Worm (Caenorhabditis elegans): ENCODE results near the gene C04G6.4.
A peak's percentile ranks its signal among the peaks of the same experiment; 100 is the strongest.

Gene C04G6.4

DNA sequence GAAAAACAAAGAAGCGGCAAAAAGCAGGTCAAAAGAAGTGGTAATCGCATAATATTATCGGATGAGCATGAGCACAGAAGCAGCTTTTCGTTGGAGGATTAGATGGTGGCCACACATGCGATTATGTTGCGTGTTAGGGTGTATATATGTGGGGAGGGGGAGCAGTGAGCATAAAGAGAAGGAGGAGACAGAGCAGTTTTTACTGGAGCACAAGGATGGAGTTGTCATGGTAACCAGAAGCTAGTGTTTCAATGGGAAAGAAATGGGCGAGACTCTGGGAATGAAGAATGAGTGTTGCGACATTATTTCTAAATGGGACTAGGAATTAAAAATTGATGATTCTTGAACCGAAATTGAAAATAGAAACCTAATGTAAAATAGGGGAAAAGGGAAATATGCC lies 15.3 kb downstream of the C04G6.4 start, which contains the start of gene C27A2.8:
C27A2.8 (minus strand) TSS at position 117 of the 400 bp plus-strand sequence.
- TF ChIP-seq unc-62 (GFP tag; optimal IDR thresholded peaks at IDR 0.05 in 1 of 2) (no peak), unc-62 (tag; optimal IDR thresholded peaks at IDR 0.05) (no peak), saeg-2 (GFP tag; IDR thresholded peaks at IDR 0.05) (no peak), tag-97 (GFP tag; IDR thresholded peaks at IDR 0.05) (no peak), lim-7 (GFP tag; IDR thresholded peaks at IDR 0.05) (no peak), ceh-32 (tag; optimal IDR thresholded peaks at IDR 0.05; ENCODE audit: poor library complexity) (no peak), nhr-111 (GFP tag; optimal IDR thresholded peaks at IDR 0.05) (no peak), ceh-20 (GFP tag; IDR thresholded peaks at IDR 0.05) (no peak), ceh-82 (tag; optimal IDR thresholded peaks at IDR 0.05) (no peak), rbr-2 (tag; optimal IDR thresholded peaks at IDR 0.05) (no peak), F44E2.7 (GFP tag; IDR thresholded peaks at IDR 0.05) (no peak), ama-1 (optimal IDR thresholded peaks at IDR 0.05) (no peak), nhr-42 (GFP tag; IDR thresholded peaks at IDR 0.05) (no peak), vab-7 (GFP tag; IDR thresholded peaks at IDR 0.05) (no peak)

DNA sequence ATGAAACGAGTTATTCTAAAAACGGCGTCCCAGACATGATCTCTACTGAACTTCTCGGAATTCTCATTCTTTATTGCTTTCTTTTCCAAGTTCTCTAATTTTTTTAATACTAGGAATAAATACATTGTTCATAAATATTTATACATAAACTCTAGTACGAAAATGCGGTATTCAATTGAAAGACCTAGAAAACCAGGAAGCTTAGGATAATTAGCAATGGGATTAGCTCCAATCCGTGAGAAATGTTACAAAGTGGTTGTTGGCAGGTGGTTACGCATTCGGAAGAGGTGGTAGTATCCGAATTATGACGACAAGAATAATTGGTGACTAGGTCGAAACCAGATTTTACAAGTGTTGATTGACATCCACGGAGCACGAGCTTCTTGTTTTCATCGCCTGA lies 16.3 kb downstream of the C04G6.4 start:
- no peak for TF ChIP-seq F26F4.8 (GFP tag; conservative IDR thresholded peaks at IDR 0.05)
- no peak for TF ChIP-seq fkh-10 (GFP tag; optimal IDR thresholded peaks at IDR 0.05)
- TF ChIP-seq mxl-3 (GFP tag; optimal IDR thresholded peaks at IDR 0.05): no peak
- TF ChIP-seq daf-12 (tag; optimal IDR thresholded peaks at IDR 0.05): no peak
- TF ChIP-seq nhr-28 (tag; optimal IDR thresholded peaks at IDR 0.05): no peak
- no peak for TF ChIP-seq attf-4 (tag; optimal IDR thresholded peaks at IDR 0.05)
- no peak for TF ChIP-seq F44E2.7 (GFP tag; IDR thresholded peaks at IDR 0.05)
- TF ChIP-seq F10B5.3 (tag; optimal IDR thresholded peaks at IDR 0.05): no peak
- no peak for TF ChIP-seq ceh-82 (tag; optimal IDR thresholded peaks at IDR 0.05)
- no peak for TF ChIP-seq ztf-11 (tag; optimal IDR thresholded peaks at IDR 0.05)
- TF ChIP-seq lir-3 (tag; optimal IDR thresholded peaks at IDR 0.05): no peak
- no peak for TF ChIP-seq duxl-1 (tag; optimal IDR thresholded peaks at IDR 0.05; ENCODE audit: poor library complexity)
- TF ChIP-seq ceh-20 (GFP tag; IDR thresholded peaks at IDR 0.05): no peak
- no peak for TF ChIP-seq lin-38 (GFP tag; IDR thresholded peaks at IDR 0.05)
- TF ChIP-seq nhr-102 (tag; optimal IDR thresholded peaks at IDR 0.05): no peak
- no peak for TF ChIP-seq spr-1 (tag; optimal IDR thresholded peaks at IDR 0.05)
- TF ChIP-seq lsy-2 (tag; optimal IDR thresholded peaks at IDR 0.05): no peak
- TF ChIP-seq Y105C5A.15 (GFP tag; IDR thresholded peaks at IDR 0.05): no peak
- no peak for TF ChIP-seq unc-130 (GFP tag; optimal IDR thresholded peaks at IDR 0.05)

DNA sequence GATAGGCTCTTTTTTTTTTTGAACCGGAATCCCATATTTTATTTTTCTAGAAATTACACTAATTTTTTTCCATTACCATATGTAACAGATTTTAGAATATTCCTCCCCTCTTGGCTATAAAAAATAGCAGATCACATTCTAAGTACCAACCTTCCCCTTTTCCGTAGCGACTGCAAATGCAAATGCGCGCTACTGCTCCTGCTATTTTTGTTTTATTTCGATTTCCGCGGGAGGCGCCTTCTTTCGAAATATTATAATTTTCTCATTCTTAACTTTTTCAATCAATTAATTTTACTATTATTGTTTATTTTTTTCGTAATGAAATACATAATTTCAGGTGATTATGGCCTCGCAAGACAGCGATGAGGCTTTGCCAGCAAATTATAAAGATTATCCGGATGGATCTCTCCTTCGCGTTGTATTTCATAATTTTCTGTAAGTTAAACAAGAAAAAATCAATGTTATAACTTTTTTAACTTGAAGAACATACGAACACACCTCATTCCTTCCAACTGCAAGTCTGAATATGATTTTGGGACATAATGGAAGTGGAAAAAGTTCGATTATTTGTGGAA lies 21.4 kb downstream of the C04G6.4 start, which contains the start of gene smc-5:
smc-5 (plus strand) TSS at position 332 of the 575 bp plus-strand sequence.
- TF ChIP-seq nhr-6 (tag; optimal IDR thresholded peaks at IDR 0.05): peak; percentile 56
- TF ChIP-seq dpl-1 (GFP tag; optimal IDR thresholded peaks at IDR 0.05): peak; percentile 84
- peak; percentile 94 for TF ChIP-seq lin-38 (GFP tag; IDR thresholded peaks at IDR 0.05)
- no peak for TF ChIP-seq lir-3 (tag; optimal IDR thresholded peaks at IDR 0.05)
- TF ChIP-seq rbr-2 (tag; optimal IDR thresholded peaks at IDR 0.05): peak; percentile 59
- peak; percentile 11 for TF ChIP-seq F37D6.2 (tag; optimal IDR thresholded peaks at IDR 0.05)
- TF ChIP-seq T20F7.1 (GFP tag; optimal IDR thresholded peaks at IDR 0.05): peak; percentile 14
- no peak for TF ChIP-seq daf-8 (GFP tag; IDR thresholded peaks at IDR 0.05)
- TF ChIP-seq lsy-2 (tag; optimal IDR thresholded peaks at IDR 0.05): no peak
- no peak for TF ChIP-seq nhr-41 (GFP tag; IDR thresholded peaks at IDR 0.05)
- peak; percentile 92 for TF ChIP-seq mes-2 (tag; optimal IDR thresholded peaks at IDR 0.05; ENCODE audit: poor library complexity, severe bottlenecking)
- TF ChIP-seq unc-130 (GFP tag; optimal IDR thresholded peaks at IDR 0.05): peak; percentile 82
- TF ChIP-seq nhr-102 (tag; optimal IDR thresholded peaks at IDR 0.05): no peak
- TF ChIP-seq mdl-1 (tag; optimal IDR thresholded peaks at IDR 0.05): no peak
- TF ChIP-seq dmd-6 (GFP tag; IDR thresholded peaks at IDR 0.05): no peak
- TF ChIP-seq pha-4 (GFP tag; IDR thresholded peaks at IDR 0.05): no peak
- TF ChIP-seq pha-4 (tag; optimal IDR thresholded peaks at IDR 0.05): peak; percentile 10
- TF ChIP-seq hmg-1.1 (GFP tag; IDR thresholded peaks at IDR 0.05): peak; percentile 47; the same call in 1 of the 2 replicates
- peak; percentile 93 for TF ChIP-seq aha-1 (tag)
- TF ChIP-seq T26A8.4 (GFP tag; IDR thresholded peaks at IDR 0.05): no peak
- no peak for TF ChIP-seq unc-39 (tag; optimal IDR thresholded peaks at IDR 0.05)
- TF ChIP-seq cey-2 (tag; optimal IDR thresholded peaks at IDR 0.05; ENCODE audit: borderline replicate concordance, insufficient read depth): no peak
- TF ChIP-seq hif-1 (tag; optimal IDR thresholded peaks at IDR 0.05): peak in 1 of 2 experiments; percentile 72
- TF ChIP-seq lin-39 (tag; optimal IDR thresholded peaks at IDR 0.05): no peak
- TF ChIP-seq nhr-76 (tag; optimal IDR thresholded peaks at IDR 0.05): no peak
